Worm (Caenorhabditis elegans) whole organism, late embryonic: ENCODE results near the gene F40D4.17.

Experiments used
- C08G9.2 ChIP-seq: sonication (generic microtip); optimal IDR thresholded peaks from 2 replicates; lab custom pipeline; 2016; ENCODE audit warnings: mild to moderate bottlenecking, missing genetic modification characterization, moderate library complexity, missing compliant biosample characterization
- ama-1 ChIP-seq: fragments of 150-350 bp; optimal IDR thresholded peaks from 2 replicates; lab custom pipeline; 2014
- ceh-19 ChIP-seq: fragments of 200-800 bp; sonication (Bioruptor generic); optimal IDR thresholded peaks from 2 replicates; lab custom pipeline; 2018; ENCODE audit warnings: mild to moderate bottlenecking, missing genetic modification characterization, missing compliant biosample characterization
- elt-2 ChIP-seq: sonication (generic microtip); optimal IDR thresholded peaks from 2 replicates; lab custom pipeline; 2016; ENCODE audit warnings: missing genetic modification reagents, missing genetic modification characterization, missing compliant biosample characterization
- hlh-8 ChIP-seq: sonication (generic microtip); optimal IDR thresholded peaks from 2 replicates; lab custom pipeline; 2016; ENCODE audit warnings: missing genotype, missing genetic modification characterization, missing compliant biosample characterization
- nhr-11 ChIP-seq: fragments of 150-350 bp; optimal IDR thresholded peaks from 2 replicates; lab custom pipeline; 2014; ENCODE audit warnings: missing biosample characterization, missing genetic modification characterization
- pat-9 ChIP-seq: fragments of 200-800 bp; sonication (Bioruptor generic); optimal IDR thresholded peaks from 2 replicates; lab custom pipeline; 2018; ENCODE audit warnings: mild to moderate bottlenecking, missing genetic modification characterization, moderate library complexity, missing compliant biosample characterization
- pqm-1 ChIP-seq: sonication (generic microtip); optimal IDR thresholded peaks from 2 replicates; lab custom pipeline; 2016; ENCODE audit warnings: missing genetic modification characterization, missing compliant biosample characterization
- rnt-1 ChIP-seq: sonication (generic microtip); optimal IDR thresholded peaks from 2 replicates; lab custom pipeline; 2016; ENCODE audit warnings: missing genetic modification characterization, missing compliant biosample characterization
- syd-9 ChIP-seq: sonication (generic microtip); optimal IDR thresholded peaks from 2 replicates; lab custom pipeline; 2016; ENCODE audit warnings: mild to moderate bottlenecking, missing genetic modification characterization, moderate library complexity, missing compliant biosample characterization
- unc-55 ChIP-seq: sonication (generic microtip); optimal IDR thresholded peaks from 2 replicates; lab custom pipeline; 2017; ENCODE audit warnings: missing biosample characterization, missing genetic modification reagents, missing genetic modification characterization

- TF ChIP-seq C08G9.2 (tag; lab: Kevin White, UChicago) = no peak
- no peak for TF ChIP-seq nhr-11
- TF ChIP-seq ama-1 = no peak
- TF ChIP-seq unc-55 = no peak
- TF ChIP-seq hlh-8 (tag; lab: Kevin White, UChicago) = no peak
- TF ChIP-seq elt-2 (tag; lab: Kevin White, UChicago) = no peak
- no peak for TF ChIP-seq pat-9
- no peak for TF ChIP-seq rnt-1 (tag; lab: Kevin White, UChicago)
- TF ChIP-seq pqm-1 (tag; lab: Kevin White, UChicago) = no peak
- TF ChIP-seq syd-9 (tag; lab: Kevin White, UChicago) = no peak
- TF ChIP-seq ceh-19 (GFP tag; lab: Kevin White, UChicago) = no peak
Measured at ce11 chrV:17170822-17171221, 15.6 kb upstream of the F40D4.17 start, which contains the start of gene srw-51.
